Worm (Caenorhabditis elegans) whole organism, L1 larva: Measurements from ENCODE around the gene F08F3.10.

Experiments used
- ceh-82 ChIP-seq, 3 experiments: fragments of 150-350 bp in 1 of 3; sonication (generic microtip) in 2 of 3; optimal IDR thresholded peaks; 2 replicates each; lab custom pipeline; 2014 to 2017; ENCODE audit warnings: missing biosample characterization in 3 of 3, missing genetic modification characterization in 3 of 3
- fkh-10 ChIP-seq: sonication (generic microtip); optimal IDR thresholded peaks from 2 replicates; lab custom pipeline; 2017; ENCODE audit warnings: missing biosample characterization, missing genetic modification reagents, missing genetic modification characterization
- fos-1 ChIP-seq: fragments of 150-350 bp; optimal IDR thresholded peaks from 2 replicates; lab custom pipeline; 2014; ENCODE audit warnings: missing biosample characterization, missing genetic modification characterization
- nhr-11 ChIP-seq: fragments of 150-350 bp; optimal IDR thresholded peaks from 2 replicates; lab custom pipeline; 2014; ENCODE audit warnings: missing biosample characterization, missing genetic modification characterization
- nhr-237 ChIP-seq: fragments of 150-350 bp; optimal IDR thresholded peaks from 2 replicates; lab custom pipeline; 2014; ENCODE audit warnings: missing biosample characterization, missing genetic modification characterization
- nhr-77 ChIP-seq: fragments of 150-350 bp; optimal IDR thresholded peaks from 2 replicates; lab custom pipeline; 2014; ENCODE audit warnings: missing biosample characterization, missing genetic modification characterization
- swsn-7 ChIP-seq: sonication (generic microtip); optimal IDR thresholded peaks from 2 replicates; lab custom pipeline; 2016; ENCODE audit warnings: missing genetic modification characterization, missing compliant biosample characterization
- unc-62 ChIP-seq: fragments of 150-350 bp; optimal IDR thresholded peaks from 2 replicates; lab custom pipeline; 2014; ENCODE audit warnings: missing biosample characterization, missing genetic modification reagents, missing genetic modification characterization
- ztf-11 ChIP-seq, 2 experiments: sonication (generic microtip); optimal IDR thresholded peaks; 2 replicates each; lab custom pipeline; 2016 to 2017; ENCODE audit warnings: missing genetic modification characterization in 2 of 2, missing biosample characterization in 1 of 2, missing compliant biosample characterization in 1 of 2

ce11 chrV:5447057-5447456 lies 33.9 kb downstream of the F08F3.10 start:
- TF ChIP-seq nhr-237 (tag; lab: Kevin White, UChicago) (no peak), fkh-10 (GFP tag; lab: Kevin White, UChicago) (no peak), fos-1 (tag; lab: Kevin White, UChicago) (no peak), unc-62 (no peak), ztf-11 (tag; optimal IDR thresholded peaks at IDR 0.05; lab: Kevin White, UChicago) (no peak), nhr-77 (tag; lab: Kevin White, UChicago) (no peak), ceh-82 (tag; optimal IDR thresholded peaks at IDR 0.05; lab: Kevin White, UChicago) (no peak), nhr-11 (tag; lab: Kevin White, UChicago) (no peak), swsn-7 (no peak)
